Worm (Caenorhabditis elegans): ENCODE results near the gene sym-4.

sym-4 gene

DNA sequence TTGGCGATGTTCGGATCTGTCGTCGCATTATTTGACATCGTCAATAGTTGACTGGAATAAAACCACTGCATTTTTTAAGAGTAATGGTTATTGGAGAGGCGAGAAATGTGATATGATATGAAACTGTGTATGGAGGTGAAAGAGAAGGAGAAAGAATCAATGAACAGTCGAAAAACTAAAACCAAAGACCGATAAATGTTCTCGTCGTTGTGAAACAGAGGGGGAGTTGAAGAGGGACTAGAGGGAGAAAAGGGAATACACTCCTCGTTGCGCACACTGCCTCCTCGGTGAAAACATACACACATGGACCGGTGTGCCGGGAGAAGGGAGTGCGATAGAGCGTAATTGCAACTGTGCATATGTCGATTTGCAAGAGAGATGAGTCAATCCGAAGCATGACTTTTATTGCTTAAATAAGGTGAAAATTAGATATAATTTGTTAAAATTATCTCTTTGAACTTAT, at the start of gene sym-4:
TSS of gene sym-4 (minus strand) at position 51 of the 463 bp plus-strand sequence.
- TF ChIP-seq dve-1 (tag; optimal IDR thresholded peaks at IDR 0.05; ENCODE audit: insufficient read depth), result peak; percentile 99
- TF ChIP-seq daf-16 (GFP tag; optimal IDR thresholded peaks at IDR 0.05), result peak in 1 of 2 experiments; percentile 32
- TF ChIP-seq daf-16 (tag; optimal IDR thresholded peaks at IDR 0.05), result peak; percentile 89
- TF ChIP-seq nhr-111 (GFP tag; optimal IDR thresholded peaks at IDR 0.05), result no peak
- TF ChIP-seq unc-62 (GFP tag; optimal IDR thresholded peaks at IDR 0.05 in 1 of 2), result no peak
- no peak for TF ChIP-seq unc-62 (tag; optimal IDR thresholded peaks at IDR 0.05)
- no peak for TF ChIP-seq F44E2.7 (GFP tag; IDR thresholded peaks at IDR 0.05)
- no peak for TF ChIP-seq unc-130 (GFP tag; optimal IDR thresholded peaks at IDR 0.05)
- TF ChIP-seq skn-1 (tag; optimal IDR thresholded peaks at IDR 0.05), result no peak
- peak; percentile 89 for TF ChIP-seq pqm-1 (tag; optimal IDR thresholded peaks at IDR 0.05)
- peak; percentile 25; the same call in 1 of the 2 replicates for TF ChIP-seq pha-4 (GFP tag; IDR thresholded peaks at IDR 0.05)
- peak; percentile 35 for TF ChIP-seq pha-4 (tag; optimal IDR thresholded peaks at IDR 0.05)
- TF ChIP-seq dmd-8 (GFP tag; IDR thresholded peaks at IDR 0.05), result no peak
- TF ChIP-seq F37D6.2 (tag; optimal IDR thresholded peaks at IDR 0.05), result peak; percentile 41
- TF ChIP-seq duxl-1 (tag; optimal IDR thresholded peaks at IDR 0.05; ENCODE audit: poor library complexity), result peak; percentile 44
- peak; percentile 46; the same call in 1 of the 2 replicates for TF ChIP-seq nhr-41 (GFP tag; IDR thresholded peaks at IDR 0.05)
- peak; percentile 89 for TF ChIP-seq lin-1 (GFP tag; IDR thresholded peaks at IDR 0.05)
- peak; percentile 99 for TF ChIP-seq hlh-11 (tag; optimal IDR thresholded peaks at IDR 0.05)
- TF ChIP-seq nhr-76 (tag; optimal IDR thresholded peaks at IDR 0.05), result peak; percentile 72
- peak; percentile 88 for TF ChIP-seq nhr-102 (tag; optimal IDR thresholded peaks at IDR 0.05)
- peak; percentile 76 to 91 for TF ChIP-seq lsy-2 (tag; optimal IDR thresholded peaks at IDR 0.05)
- no peak for TF ChIP-seq lin-29 (GFP tag; IDR thresholded peaks at IDR 0.05)
- peak; percentile 35 for TF ChIP-seq fkh-10 (GFP tag; optimal IDR thresholded peaks at IDR 0.05)
- TF ChIP-seq ZK337.2 (GFP tag; IDR thresholded peaks at IDR 0.05), result no peak
- TF ChIP-seq ZK546.5 (tag; optimal IDR thresholded peaks at IDR 0.05), result peak in 1 of 2 experiments; percentile 27
- TF ChIP-seq T26A8.4 (GFP tag; IDR thresholded peaks at IDR 0.05), result peak; percentile 88
- TF ChIP-seq hif-1 (tag; optimal IDR thresholded peaks at IDR 0.05), result peak in 1 of 2 experiments; percentile 74
- no peak for TF ChIP-seq tag-97 (GFP tag; IDR thresholded peaks at IDR 0.05)
- TF ChIP-seq nhr-237 (tag; optimal IDR thresholded peaks at IDR 0.05), result peak; percentile 32
- peak; percentile 94 for TF ChIP-seq hmg-1.1 (GFP tag; IDR thresholded peaks at IDR 0.05)
- no peak for TF ChIP-seq F49E8.2 (tag; optimal IDR thresholded peaks at IDR 0.05; ENCODE audit: borderline replicate concordance)
- no peak for TF ChIP-seq egl-27 (tag; optimal IDR thresholded peaks at IDR 0.05)
- no peak for TF ChIP-seq aly-2 (tag; optimal IDR thresholded peaks at IDR 0.05)
- TF ChIP-seq mdt-29 (GFP tag; IDR thresholded peaks at IDR 0.05), result peak; percentile 78
- peak; percentile 89 for TF ChIP-seq rbr-2 (tag; optimal IDR thresholded peaks at IDR 0.05)
- peak; percentile 24 for TF ChIP-seq ama-1 (optimal IDR thresholded peaks at IDR 0.05)
- no peak for TF ChIP-seq dmd-9 (GFP tag; IDR thresholded peaks at IDR 0.05)
- peak; percentile 95 for TF ChIP-seq lin-13 (GFP tag; optimal IDR thresholded peaks at IDR 0.05)
- no peak for TF ChIP-seq lin-15B (tag; optimal IDR thresholded peaks at IDR 0.05)
- peak; percentile 85 for TF ChIP-seq nhr-48 (tag; optimal IDR thresholded peaks at IDR 0.05)
- TF ChIP-seq D1046.2 (GFP tag; IDR thresholded peaks at IDR 0.05), result no peak
- peak; percentile 93 for TF ChIP-seq aha-1 (tag)
- peak; percentile 90 for TF ChIP-seq nhr-25 (tag; optimal IDR thresholded peaks at IDR 0.05; ENCODE audit: borderline replicate concordance, insufficient read depth)
- TF ChIP-seq saeg-2 (GFP tag; IDR thresholded peaks at IDR 0.05), result no peak
- TF ChIP-seq cey-2 (tag; optimal IDR thresholded peaks at IDR 0.05; ENCODE audit: borderline replicate concordance, insufficient read depth), result no peak
- TF ChIP-seq Y105C5A.15 (GFP tag; IDR thresholded peaks at IDR 0.05), result no peak
- TF ChIP-seq ceh-20 (GFP tag; IDR thresholded peaks at IDR 0.05), result peak; percentile 90
- TF ChIP-seq fos-1 (tag; optimal IDR thresholded peaks at IDR 0.05), result no peak
- TF ChIP-seq R02D3.7 (tag; optimal IDR thresholded peaks at IDR 0.05), result no peak
- peak; percentile 96 for TF ChIP-seq dmd-6 (GFP tag; IDR thresholded peaks at IDR 0.05)
- peak; percentile 98 for TF ChIP-seq mep-1 (tag; optimal IDR thresholded peaks at IDR 0.05)
- no peak for TF ChIP-seq daf-8 (GFP tag; IDR thresholded peaks at IDR 0.05)

Measured in whole organism, L4 larva.